Worm (Caenorhabditis elegans) whole organism, L4 larva: Measurements from ENCODE around the gene K10C2.6.
A peak's percentile ranks its signal among the peaks of the same experiment; 100 is the strongest.

ENCODE experiments used
- F26F4.8 ChIP-seq: fragments of 200-800 bp; sonication (Bioruptor generic); conservative IDR thresholded peaks from 2 replicates; pipeline ENCODE4 v1.3.6; 2022; ENCODE audit warnings: missing genetic modification characterization, missing compliant biosample characterization
- F49E8.2 ChIP-seq: sonication (generic microtip); optimal IDR thresholded peaks from 2 replicates; lab custom pipeline; 2016; ENCODE audit warnings: missing compliant biosample characterization, mild to moderate bottlenecking, missing genetic modification characterization, borderline replicate concordance
- T20F7.1 ChIP-seq: fragments of 200-800 bp; sonication (Bioruptor generic); optimal IDR thresholded peaks from 2 replicates; lab custom pipeline; 2018; ENCODE audit warnings: mild to moderate bottlenecking, missing genetic modification characterization, missing compliant biosample characterization
- dve-1 ChIP-seq: sonication (generic microtip); optimal IDR thresholded peaks from 2 replicates; lab custom pipeline; 2017; ENCODE audit warnings: antibody characterized with exemption, mild to moderate bottlenecking, missing genetic modification characterization, missing compliant biosample characterization; ENCODE audit not compliant: insufficient read depth
- egl-27 ChIP-seq: sonication (generic microtip); optimal IDR thresholded peaks from 3 replicates; lab custom pipeline; 2017; ENCODE audit warnings: missing biosample characterization, missing genetic modification reagents, missing genetic modification characterization
- lsy-2 ChIP-seq, 2 experiments: fragments of 150-350 bp in 1 of 2; sonication (generic microtip) in 1 of 2; optimal IDR thresholded peaks; 2 replicates each; lab custom pipeline; 2014 to 2017; ENCODE audit warnings: missing biosample characterization in 2 of 2, missing genetic modification characterization in 2 of 2
- madf-5 ChIP-seq, 2 experiments: fragments of 200-800 bp; sonication (Bioruptor generic); IDR thresholded peaks; 2 replicates each; pipeline ENCODE4 v1.3.6; 2022; ENCODE audit warnings: missing compliant biosample characterization in 2 of 2, missing genetic modification characterization in 2 of 2
- mxl-3 ChIP-seq: fragments of 200-800 bp; sonication (Bioruptor generic); optimal IDR thresholded peaks from 2 replicates; lab custom pipeline; 2018; ENCODE audit warnings: mild to moderate bottlenecking, missing genetic modification characterization, missing compliant biosample characterization
- nhr-237 ChIP-seq: sonication (generic microtip); optimal IDR thresholded peaks from 2 replicates; lab custom pipeline; 2017; ENCODE audit warnings: missing biosample characterization, missing genetic modification characterization
- pqm-1 ChIP-seq: sonication (generic microtip); optimal IDR thresholded peaks from 2 replicates; lab custom pipeline; 2017; ENCODE audit warnings: missing biosample characterization, missing genetic modification characterization
- zfp-3 ChIP-seq: fragments of 200-800 bp; sonication (Bioruptor generic); conservative IDR thresholded peaks from 2 replicates; pipeline ENCODE4 v1.3.6; 2022; ENCODE audit warnings: missing genetic modification reagents, missing genetic modification characterization, missing compliant biosample characterization
- ztf-11 ChIP-seq: fragments of 150-350 bp; optimal IDR thresholded peaks from 2 replicates; lab custom pipeline; 2014; ENCODE audit warnings: missing biosample characterization, missing genetic modification characterization

DNA sequence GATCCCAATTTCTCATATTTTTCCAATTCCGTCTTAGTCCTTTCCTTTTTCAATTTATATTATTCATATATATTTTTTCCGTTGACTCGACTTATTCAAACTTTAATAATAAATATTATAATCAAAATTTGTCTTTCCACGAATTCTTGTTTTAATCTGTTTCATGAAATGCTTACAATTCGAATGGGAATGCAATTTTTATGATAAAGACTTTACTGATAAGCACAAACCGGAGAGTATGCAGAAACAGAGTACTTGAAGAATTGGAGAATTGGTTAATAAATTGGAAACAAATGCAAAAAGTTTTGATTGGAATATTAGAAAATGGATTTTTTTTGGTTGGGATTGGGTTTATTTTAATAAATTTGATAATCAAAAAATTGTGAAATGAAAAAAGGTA, 43.0 kb upstream of the K10C2.6 start:
- TF ChIP-seq mxl-3 (GFP tag; lab: Kevin White, UChicago) (no peak), lsy-2 (tag; optimal IDR thresholded peaks at IDR 0.05; lab: Kevin White, UChicago) (no peak), pqm-1 (tag; lab: Kevin White, UChicago) (peak; percentile 76), F26F4.8 (GFP tag; lab: Robert Waterston, UW) (no peak), nhr-237 (no peak), madf-5 (GFP tag; IDR thresholded peaks at IDR 0.05; lab: Robert Waterston, UW) (no peak), ztf-11 (no peak), zfp-3 (GFP tag; lab: Robert Waterston, UW) (no peak), egl-27 (tag; lab: Kevin White, UChicago) (no peak), F49E8.2 (tag; lab: Kevin White, UChicago) (no peak), T20F7.1 (GFP tag; lab: Kevin White, UChicago) (no peak), dve-1 (tag; lab: Kevin White, UChicago) (no peak)
